Fruit fly (Drosophila melanogaster) whole organism, embryonic: ENCODE results near the gene COX7B.

Source experiments
- Adf1 ChIP-seq: fragments of 200-800 bp; sonication (Bioruptor generic); IDR thresholded peaks from 2 replicates; pipeline ENCODE4 v1.3.6; 2022; ENCODE audit warnings: missing biosample characterization, missing genetic modification characterization
- Awh ChIP-seq: fragments of 200-800 bp; sonication (Bioruptor generic); IDR thresholded peaks from 2 replicates; pipeline ENCODE4, ENCODE4 v1.3.6; 2022; ENCODE audit warnings: missing biosample characterization, missing genetic modification characterization
- Blimp-1 ChIP-seq: fragments of 200-800 bp; sonication (Bioruptor generic); optimal IDR thresholded peaks from 3 replicates; lab custom pipeline; 2018; ENCODE audit warnings: missing biosample characterization, missing genetic modification characterization, mild to moderate bottlenecking, moderate library complexity, missing genetic modification reagents
- Bteb2 ChIP-seq: fragments of 200-800 bp; sonication (Bioruptor generic); optimal IDR thresholded peaks from 2 replicates; lab custom pipeline; 2016; ENCODE audit warnings: missing biosample characterization, missing genetic modification characterization
- CG11247 ChIP-seq: fragments of 200-800 bp; sonication (Bioruptor generic); IDR thresholded peaks from 2 replicates; pipeline ENCODE4 v1.3.6; 2022; ENCODE audit warnings: missing biosample characterization, missing genetic modification characterization
- CG12659 ChIP-seq: fragments of 200-800 bp; sonication (Bioruptor generic); optimal IDR thresholded peaks from 3 replicates; lab custom pipeline; 2017; ENCODE audit warnings: mild to moderate bottlenecking, missing biosample characterization, missing genetic modification reagents, missing genetic modification characterization
- CG12769 ChIP-seq: fragments of 200-800 bp; sonication (Bioruptor generic); optimal IDR thresholded peaks from 2 replicates; lab custom pipeline; 2019; ENCODE audit warnings: missing biosample characterization, mild to moderate bottlenecking, missing genetic modification characterization, moderate library complexity
- CG13287 ChIP-seq: fragments of 200-800 bp; sonication (Bioruptor generic); IDR thresholded peaks from 2 replicates; pipeline ENCODE4 v1.3.6; 2022; ENCODE audit warnings: missing biosample characterization, missing genetic modification characterization; ENCODE audit not compliant: partially characterized antibody
- CG13894 ChIP-seq: fragments of 200-800 bp; sonication (Bioruptor generic); optimal IDR thresholded peaks from 3 replicates; lab custom pipeline; 2018; ENCODE audit warnings: missing biosample characterization, mild to moderate bottlenecking, missing genetic modification characterization, moderate library complexity
- CG15696 ChIP-seq: fragments of 200-800 bp; sonication (Bioruptor generic); optimal IDR thresholded peaks from 2 replicates; lab custom pipeline; 2019; ENCODE audit warnings: missing biosample characterization, mild to moderate bottlenecking, missing genetic modification characterization, moderate library complexity
- CG16779 ChIP-seq: fragments of 200-800 bp; sonication (Bioruptor generic); IDR thresholded peaks from 2 replicates; pipeline ENCODE4 v1.3.6; 2022; ENCODE audit warnings: missing biosample characterization, missing genetic modification characterization
- CG16863 ChIP-seq: fragments of 200-800 bp; sonication (Bioruptor generic); optimal IDR thresholded peaks from 3 replicates; lab custom pipeline; 2016; ENCODE audit warnings: missing biosample characterization, missing genetic modification characterization
- CG18476 ChIP-seq: fragments of 200-800 bp; sonication (Bioruptor generic); optimal IDR thresholded peaks from 2 replicates; lab custom pipeline; 2016; ENCODE audit warnings: missing biosample characterization, mild to moderate bottlenecking, missing genetic modification characterization
- CG2202 ChIP-seq: fragments of 200-800 bp; sonication (Bioruptor generic); optimal IDR thresholded peaks from 2 replicates; lab custom pipeline; 2018; ENCODE audit warnings: missing biosample characterization, mild to moderate bottlenecking, missing genetic modification characterization
- CG32532 ChIP-seq: fragments of 200-800 bp; sonication (Bioruptor generic); IDR thresholded peaks from 2 replicates; pipeline ENCODE4 v1.3.6; 2022; ENCODE audit warnings: missing biosample characterization, missing genetic modification characterization
- CG7357 ChIP-seq: fragments of 200-800 bp; sonication (Bioruptor generic); IDR thresholded peaks from 3 replicates; pipeline ENCODE4 v1.3.6; 2022; ENCODE audit warnings: missing biosample characterization, missing genetic modification characterization
- Dad ChIP-seq: fragments of 200-800 bp; sonication (Bioruptor generic); optimal IDR thresholded peaks from 3 replicates; lab custom pipeline; 2016; ENCODE audit warnings: missing biosample characterization, missing genetic modification characterization
- Ets65A ChIP-seq: fragments of 200-800 bp; sonication (Bioruptor generic); peaks from one replicate; lab custom pipeline; 2016; ENCODE audit warnings: missing biosample characterization, missing genetic modification characterization
- GATAe ChIP-seq: fragments of 200-800 bp; sonication (Bioruptor generic); conservative IDR thresholded peaks from 2 replicates; pipeline ENCODE4 v1.3.6; 2022; ENCODE audit warnings: missing biosample characterization, missing genetic modification characterization
- H2.0 ChIP-seq: fragments of 200-800 bp; sonication (Bioruptor generic); IDR thresholded peaks from 2 replicates; pipeline ENCODE4 v1.3.6; 2022; ENCODE audit warnings: missing biosample characterization, missing genetic modification characterization
- Hmr ChIP-seq: fragments of 200-800 bp; sonication (Bioruptor generic); optimal IDR thresholded peaks from 3 replicates; lab custom pipeline; 2017; ENCODE audit warnings: mild to moderate bottlenecking, missing biosample characterization, missing genetic modification reagents, missing genetic modification characterization
- Med ChIP-seq: fragments of 200-800 bp; sonication (Bioruptor generic); peaks from one replicate; lab custom pipeline; 2016; ENCODE audit warnings: missing biosample characterization, missing genetic modification characterization, mild to moderate bottlenecking, inconsistent platforms, moderate library complexity
- Poxn ChIP-seq: fragments of 200-800 bp; sonication (Bioruptor generic); IDR thresholded peaks from 2 replicates; pipeline ENCODE4 v1.3.6; 2022; ENCODE audit warnings: missing biosample characterization, missing genetic modification characterization
- Rfx ChIP-seq: fragments of 200-800 bp; sonication (Bioruptor generic); IDR thresholded peaks from 2 replicates; pipeline ENCODE4 v1.3.6; 2022; ENCODE audit warnings: missing biosample characterization, missing genetic modification characterization
- abd-A ChIP-seq: fragments of 200-800 bp; sonication (Bioruptor generic); optimal IDR thresholded peaks from 3 replicates; lab custom pipeline; 2019; ENCODE audit warnings: missing biosample characterization, mild to moderate bottlenecking, missing genetic modification characterization, moderate library complexity
- bcd ChIP-seq: fragments of 200-800 bp; sonication (Bioruptor generic); optimal IDR thresholded peaks from 2 replicates; lab custom pipeline; 2017; ENCODE audit warnings: missing biosample characterization, mild to moderate bottlenecking, missing genetic modification characterization
- bowl ChIP-seq: fragments of 200-800 bp; sonication (Bioruptor generic); IDR thresholded peaks from 2 replicates; pipeline ENCODE4 v1.3.6; 2022; ENCODE audit warnings: missing biosample characterization, missing genetic modification characterization
- chinmo ChIP-seq: fragments of 200-800 bp; sonication (Bioruptor generic); IDR thresholded peaks from 4 replicates; pipeline ENCODE4 v1.3.6; 2022; ENCODE audit warnings: missing biosample characterization, missing genetic modification characterization; ENCODE audit not compliant: partially characterized antibody
- crp ChIP-seq, 2 experiments: fragments of 200-800 bp; sonication (Bioruptor generic); optimal IDR thresholded peaks; 2 replicates in 1 of 2; 3 replicates in 1 of 2; lab custom pipeline; 2017; ENCODE audit warnings: missing biosample characterization in 2 of 2, missing genetic modification characterization in 2 of 2, mild to moderate bottlenecking in 1 of 2, moderate library complexity in 1 of 2
- dysf ChIP-seq: fragments of 200-800 bp; sonication (Bioruptor generic); IDR thresholded peaks from 3 replicates; pipeline ENCODE4 v1.3.6; 2022; ENCODE audit warnings: missing biosample characterization, missing genetic modification characterization
- ken ChIP-seq: fragments of 200-800 bp; sonication (Bioruptor generic); IDR thresholded peaks from 3 replicates; pipeline ENCODE4 v1.3.6; 2022; ENCODE audit warnings: missing biosample characterization, missing genetic modification characterization
- lbe ChIP-seq: fragments of 200-800 bp; sonication (Bioruptor generic); optimal IDR thresholded peaks from 2 replicates; lab custom pipeline; 2016; ENCODE audit warnings: missing biosample characterization, mild to moderate bottlenecking, missing genetic modification characterization
- luna ChIP-seq: fragments of 200-800 bp; sonication (Bioruptor generic); optimal IDR thresholded peaks from 2 replicates; lab custom pipeline; 2016; ENCODE audit warnings: missing biosample characterization, missing genetic modification characterization
- oc ChIP-seq: fragments of 200-800 bp; sonication (Bioruptor generic); optimal IDR thresholded peaks from 2 replicates; lab custom pipeline; 2018; ENCODE audit warnings: missing biosample characterization, mild to moderate bottlenecking, missing genetic modification characterization, moderate library complexity
- pan ChIP-seq, 4 experiments: fragments of >200 bp in 3 of 4; fragments of 200-800 bp in 1 of 4; sonication (Bioruptor generic) in 1 of 4; optimal IDR thresholded peaks in 3 of 4; IDR thresholded peaks in 1 of 4; 2 replicates each; pipeline versions ENCODE4 v1.3.6 to Lab custom; 2017 to 2022; ENCODE audit warnings: missing biosample characterization in 2 of 4, missing genetic modification characterization in 2 of 4, mixed read lengths in 1 of 4
- pfk ChIP-seq: fragments of 200-800 bp; sonication (Bioruptor generic); optimal IDR thresholded peaks from 2 replicates; lab custom pipeline; 2018; ENCODE audit warnings: missing biosample characterization, mild to moderate bottlenecking, missing genetic modification characterization, moderate library complexity
- pzg ChIP-seq: fragments of 200-800 bp; sonication (Bioruptor generic); optimal IDR thresholded peaks from 3 replicates; lab custom pipeline; 2018; ENCODE audit warnings: missing biosample characterization, mild to moderate bottlenecking, missing genetic modification characterization, moderate library complexity
- schlank ChIP-seq: fragments of 200-800 bp; sonication (Bioruptor generic); optimal IDR thresholded peaks from 2 replicates; lab custom pipeline; 2018; ENCODE audit warnings: missing biosample characterization, mild to moderate bottlenecking, missing genetic modification characterization
- sd ChIP-seq: fragments of 200-800 bp; sonication (Bioruptor generic); optimal IDR thresholded peaks from 3 replicates; lab custom pipeline; 2018; ENCODE audit warnings: missing biosample characterization, mild to moderate bottlenecking, missing genetic modification characterization, moderate library complexity
- sqz ChIP-seq: fragments of 200-800 bp; sonication (Bioruptor generic); optimal IDR thresholded peaks from 3 replicates; lab custom pipeline; 2018; ENCODE audit warnings: missing biosample characterization, mild to moderate bottlenecking, missing genetic modification characterization
- unpg ChIP-seq: fragments of 200-800 bp; sonication (Bioruptor generic); optimal IDR thresholded peaks from 3 replicates; lab custom pipeline; 2018; ENCODE audit warnings: missing biosample characterization, mild to moderate bottlenecking, missing genetic modification characterization, moderate library complexity
- vvl ChIP-seq: fragments of 200-800 bp; sonication (Bioruptor generic); IDR thresholded peaks from 2 replicates; pipeline ENCODE4 v1.3.6; 2022; ENCODE audit warnings: missing biosample characterization, missing genetic modification characterization

COX7B gene

DNA sequence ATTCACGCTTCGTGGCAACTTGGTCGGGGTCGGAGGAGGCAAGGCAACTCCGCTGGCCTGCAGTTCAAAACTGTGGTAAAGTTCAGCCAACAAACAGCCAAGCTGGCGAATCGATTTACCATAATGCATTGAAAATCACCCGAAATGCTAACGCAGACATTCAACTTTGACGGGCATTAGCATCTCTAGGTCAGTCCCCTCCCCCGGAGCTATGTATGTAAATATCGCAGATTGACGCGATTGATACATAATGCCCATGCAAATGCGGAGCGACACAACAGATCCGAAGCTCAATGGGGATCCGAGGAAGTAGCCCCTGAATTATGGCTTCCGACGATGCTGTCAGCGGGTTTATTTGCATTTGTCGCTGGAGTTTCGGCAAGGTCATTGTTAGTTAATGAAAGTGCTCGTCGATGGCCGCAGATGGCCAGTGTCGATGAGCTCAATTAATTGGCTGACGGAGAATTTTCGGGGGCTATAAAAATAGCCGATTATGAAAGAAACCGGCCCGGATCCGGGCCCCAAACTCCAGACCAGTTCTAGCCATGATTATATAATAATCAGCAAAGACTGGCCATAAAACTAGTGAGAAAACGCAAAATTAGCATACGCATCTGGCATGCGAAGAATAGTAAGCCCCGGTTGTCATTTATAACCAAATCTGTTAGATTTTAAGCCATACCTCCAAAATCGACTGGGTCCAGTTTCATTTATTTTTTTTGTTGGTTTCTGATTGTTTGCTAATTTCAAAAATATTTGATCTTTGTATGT, 38.5 kb upstream of the COX7B start (continued):
- TF ChIP-seq oc (tag; lab: Kevin White, UChicago) (peak; percentile 26), crp (GFP tag; optimal IDR thresholded peaks at IDR 0.05; lab: Kevin White, UChicago) (no peak), GATAe (GFP tag; lab: Robert Waterston, UW) (no peak), Bteb2 (GFP tag; lab: Kevin White, UChicago) (no peak), CG32532 (GFP tag; lab: Robert Waterston, UW) (0 out of 2 replicates have a peak, but pooled peaks have one; percentile 5)

DNA sequence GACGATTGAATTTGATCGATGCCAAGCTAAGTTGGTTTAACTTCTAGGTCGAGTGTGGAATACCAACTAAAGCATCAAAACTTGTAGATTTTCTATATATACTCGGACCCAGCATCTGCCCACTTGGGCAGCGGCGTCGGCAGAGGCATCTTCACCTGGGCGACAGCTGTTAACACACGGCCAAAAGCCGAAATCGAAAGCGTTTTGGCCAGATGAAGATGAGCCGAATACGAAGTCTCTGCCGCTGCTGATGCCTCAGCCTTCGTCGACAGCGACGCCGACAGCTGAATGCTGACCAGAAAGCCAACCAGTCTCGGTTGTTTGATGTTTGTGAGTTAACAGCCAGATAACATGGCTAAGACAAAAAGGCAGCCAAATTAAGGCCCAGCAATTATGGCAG, 36.4 kb upstream of the COX7B start, which contains the start of gene CG13731:
Gene CG13731 (minus strand): TSS at position 62 of the 400 bp plus-strand sequence.
- TF ChIP-seq Hmr (GFP tag; lab: Kevin White, UChicago) (no peak), Ets65A (GFP tag; lab: Kevin White, UChicago) (peak; percentile 30), CG11247 (GFP tag; lab: Robert Waterston, UW) (no peak), bcd (no peak), pfk (GFP tag; lab: Kevin White, UChicago) (no peak), Awh (GFP tag; lab: Robert Waterston, UW) (0 out of 2 replicates have a peak, but pooled peaks have one; percentile 7), Rfx (0 out of 2 replicates have a peak, but pooled peaks have one; percentile 5), Med (peak; percentile 7), Adf1 (GFP tag; lab: Robert Waterston, UW) (peak; percentile 82), ken (GFP tag; lab: Robert Waterston, UW) (no peak), CG7357 (GFP tag; lab: Robert Waterston, UW) (no peak), dysf (no peak), CG2202 (tag; lab: Kevin White, UChicago) (no peak), luna (GFP tag; lab: Kevin White, UChicago) (no peak), Poxn (GFP tag; lab: Robert Waterston, UW) (no peak), Dad (no peak), chinmo (GFP tag; lab: Robert Waterston, UW) (0 out of 4 replicates have a peak, but pooled peaks have one; percentile 31), CG32532 (GFP tag; lab: Robert Waterston, UW) (0 out of 2 replicates have a peak, but pooled peaks have one; percentile 15), CG12659 (no peak), Blimp-1 (GFP tag; lab: Kevin White, UChicago) (peak; percentile 78)

DNA sequence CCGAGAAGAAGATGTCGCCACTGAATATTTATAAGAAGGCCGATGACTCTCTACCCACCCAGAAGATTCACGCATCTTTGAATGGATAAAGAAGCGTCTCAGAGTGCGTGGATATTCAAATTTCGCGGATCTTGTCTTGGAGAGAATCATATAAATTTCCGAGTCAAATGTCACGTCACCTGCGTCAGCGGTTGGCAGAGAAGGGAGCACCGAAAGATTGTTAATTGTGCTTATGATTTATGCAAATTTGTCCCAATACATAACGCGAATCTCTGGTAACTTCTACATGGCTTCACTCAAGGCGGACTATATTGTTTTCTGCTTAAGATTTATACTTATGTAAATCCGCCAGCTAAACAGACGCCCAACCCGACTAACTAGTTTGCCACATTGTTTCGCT, 34.1 kb upstream of the COX7B start:
- TF ChIP-seq CG18476 (GFP tag; lab: Kevin White, UChicago) (no peak), abd-A (tag; lab: Kevin White, UChicago) (peak; percentile 85), unpg (no peak), CG16863 (GFP tag; lab: Kevin White, UChicago) (no peak), oc (tag; lab: Kevin White, UChicago) (no peak), bowl (GFP tag; lab: Robert Waterston, UW) (no peak), lbe (no peak), Ets65A (GFP tag; lab: Kevin White, UChicago) (peak; percentile 13), schlank (tag; lab: Kevin White, UChicago) (no peak), chinmo (GFP tag; lab: Robert Waterston, UW) (peak; percentile 90; the same call in 2 of the 4 replicates), pan (optimal IDR thresholded peaks at IDR 0.05; lab: Kevin White, UChicago) (no peak), pan (GFP tag; optimal IDR thresholded peaks at IDR 0.05 in 1 of 2, IDR thresholded peaks at IDR 0.05 in 1 of 2) (no peak), pzg (GFP tag; lab: Kevin White, UChicago) (no peak), CG13894 (tag; lab: Kevin White, UChicago) (peak; percentile 68), vvl (GFP tag; lab: Robert Waterston, UW) (peak; percentile 67; the same call in 1 of the 2 replicates), CG12769 (tag; lab: Kevin White, UChicago) (peak; percentile 65), CG15696 (tag; lab: Kevin White, UChicago) (no peak), sqz (GFP tag; lab: Kevin White, UChicago) (no peak), CG16779 (GFP tag; lab: Robert Waterston, UW) (no peak), sd (tag; lab: Kevin White, UChicago) (peak; percentile 26), CG13287 (GFP tag; lab: Robert Waterston, UW) (no peak), H2.0 (no peak)
